Fruit fly (Drosophila melanogaster) whole organism, embryonic: Measurements from ENCODE around the gene CG17359.

ENCODE experiments used
- CG10274 ChIP-seq: fragments of 200-800 bp; sonication (Bioruptor generic); optimal IDR thresholded peaks from 3 replicates; lab custom pipeline; 2017; ENCODE audit warnings: missing biosample characterization, mild to moderate bottlenecking, missing genetic modification characterization
- CG10565 ChIP-seq: fragments of 200-800 bp; sonication (Bioruptor generic); optimal IDR thresholded peaks from 3 replicates; lab custom pipeline; 2016; ENCODE audit warnings: missing biosample characterization, mild to moderate bottlenecking, missing genetic modification characterization
- CG10979 ChIP-seq: fragments of 200-800 bp; sonication (Bioruptor generic); optimal IDR thresholded peaks from 2 replicates; lab custom pipeline; 2018; ENCODE audit warnings: missing biosample characterization, mild to moderate bottlenecking, missing genetic modification characterization, moderate library complexity
- CG12391 ChIP-seq: fragments of 200-800 bp; sonication (Bioruptor generic); optimal IDR thresholded peaks from 3 replicates; lab custom pipeline; 2018; ENCODE audit warnings: missing biosample characterization, mild to moderate bottlenecking, missing genetic modification characterization, moderate library complexity
- CG13123 ChIP-seq: fragments of 200-800 bp; sonication (Bioruptor generic); optimal IDR thresholded peaks from 2 replicates; lab custom pipeline; 2016; ENCODE audit warnings: missing biosample characterization, missing genetic modification characterization
- CG14860 ChIP-seq: fragments of 200-800 bp; sonication (Bioruptor generic); IDR thresholded peaks from 3 replicates; pipeline ENCODE4 v1.3.6; 2022; ENCODE audit warnings: missing biosample characterization, missing genetic modification characterization; ENCODE audit not compliant: partially characterized antibody
- CG17359 ChIP-seq: fragments of 200-800 bp; sonication (Bioruptor generic); optimal IDR thresholded peaks from 3 replicates; lab custom pipeline; 2018; ENCODE audit warnings: missing biosample characterization, mild to moderate bottlenecking, missing genetic modification characterization, moderate library complexity
- CG1792 ChIP-seq: fragments of 200-800 bp; sonication (Bioruptor generic); optimal IDR thresholded peaks from 2 replicates; lab custom pipeline; 2016; ENCODE audit warnings: missing biosample characterization, missing genetic modification characterization
- CG1832 ChIP-seq: fragments of 200-800 bp; sonication (Bioruptor generic); optimal IDR thresholded peaks from 2 replicates; lab custom pipeline; 2017; ENCODE audit warnings: missing biosample characterization, mild to moderate bottlenecking, missing genetic modification characterization, inconsistent platforms
- CG18599 ChIP-seq: fragments of 200-800 bp; sonication (Bioruptor generic); optimal IDR thresholded peaks from 3 replicates; lab custom pipeline; 2017; ENCODE audit warnings: missing biosample characterization, missing genetic modification characterization, mild to moderate bottlenecking, moderate library complexity, missing genetic modification reagents
- CG2199 ChIP-seq: fragments of 200-800 bp; sonication (Bioruptor generic); IDR thresholded peaks from 3 replicates; pipeline ENCODE4 v1.3.6; 2022; ENCODE audit warnings: missing biosample characterization, missing genetic modification characterization
- CG3838 ChIP-seq: fragments of 200-800 bp; sonication (Bioruptor generic); optimal IDR thresholded peaks from 3 replicates; lab custom pipeline; 2016; ENCODE audit warnings: missing biosample characterization, missing genetic modification characterization
- CG4282 ChIP-seq: fragments of 200-800 bp; sonication (Bioruptor generic); optimal IDR thresholded peaks from 2 replicates; lab custom pipeline; 2016; ENCODE audit warnings: missing biosample characterization, missing genetic modification characterization
- CG43689 ChIP-seq: fragments of 200-800 bp; sonication (Bioruptor generic); IDR thresholded peaks from 2 replicates; pipeline ENCODE4 v1.3.6; 2022; ENCODE audit warnings: missing biosample characterization, missing genetic modification characterization
- CG4424 ChIP-seq: fragments of 200-800 bp; sonication (Bioruptor generic); optimal IDR thresholded peaks from 3 replicates; lab custom pipeline; 2016; ENCODE audit warnings: missing biosample characterization, missing genetic modification characterization
- CG5180 ChIP-seq: fragments of 200-800 bp; sonication (Bioruptor generic); optimal IDR thresholded peaks from 3 replicates; lab custom pipeline; 2017; ENCODE audit warnings: missing biosample characterization, missing genetic modification characterization, mild to moderate bottlenecking, moderate library complexity, missing genetic modification reagents
- CG6654 ChIP-seq: fragments of 200-800 bp; sonication (Bioruptor generic); optimal IDR thresholded peaks from 2 replicates; lab custom pipeline; 2017; ENCODE audit warnings: missing biosample characterization, mild to moderate bottlenecking, missing genetic modification characterization
- Dad ChIP-seq: fragments of 200-800 bp; sonication (Bioruptor generic); optimal IDR thresholded peaks from 3 replicates; lab custom pipeline; 2016; ENCODE audit warnings: missing biosample characterization, missing genetic modification characterization
- Dip3 ChIP-seq: fragments of 200-800 bp; sonication (Bioruptor generic); optimal IDR thresholded peaks from 3 replicates; lab custom pipeline; 2016; ENCODE audit warnings: missing biosample characterization, missing genetic modification characterization
- Dll ChIP-seq: fragments of 200-800 bp; sonication (Bioruptor generic); IDR thresholded peaks from 4 replicates; pipeline ENCODE4 v1.3.6; 2022; ENCODE audit warnings: missing biosample characterization, missing genetic modification characterization; ENCODE audit not compliant: partially characterized antibody
- Doc3 ChIP-seq: fragments of 200-800 bp; sonication (Bioruptor generic); IDR thresholded peaks from 3 replicates; pipeline ENCODE4 v1.3.6; 2022; ENCODE audit warnings: missing biosample characterization, missing genetic modification characterization; ENCODE audit not compliant: partially characterized antibody
- Dref ChIP-seq: fragments of 200-800 bp; sonication (Bioruptor generic); IDR thresholded peaks from 2 replicates; pipeline ENCODE4 v1.3.6; 2022; ENCODE audit warnings: missing biosample characterization, missing genetic modification characterization
- Fer1 ChIP-seq: fragments of 200-800 bp; sonication (Bioruptor generic); optimal IDR thresholded peaks from 2 replicates; lab custom pipeline; 2017; ENCODE audit warnings: missing biosample characterization, mild to moderate bottlenecking, missing genetic modification characterization
- GATAe ChIP-seq: fragments of 200-800 bp; sonication (Bioruptor generic); conservative IDR thresholded peaks from 2 replicates; pipeline ENCODE4 v1.3.6; 2022; ENCODE audit warnings: missing biosample characterization, missing genetic modification characterization
- HmgZ ChIP-seq: fragments of 200-800 bp; sonication (Bioruptor generic); optimal IDR thresholded peaks from 2 replicates; lab custom pipeline; 2018; ENCODE audit warnings: missing biosample characterization, mild to moderate bottlenecking, missing genetic modification characterization
- Med ChIP-seq: fragments of 200-800 bp; sonication (Bioruptor generic); peaks from one replicate; lab custom pipeline; 2016; ENCODE audit warnings: missing biosample characterization, missing genetic modification characterization, mild to moderate bottlenecking, inconsistent platforms, moderate library complexity
- Sin3A ChIP-seq: fragments of >200 bp; optimal IDR thresholded peaks from 2 replicates; lab custom pipeline; 2018
- Sry-β ChIP-seq: fragments of 200-800 bp; sonication (Bioruptor generic); optimal IDR thresholded peaks from 2 replicates; lab custom pipeline; 2018; ENCODE audit warnings: missing biosample characterization, mild to moderate bottlenecking, missing genetic modification characterization, moderate library complexity
- Trl ChIP-seq, 3 experiments: fragments of >200 bp in 2 of 3; fragments of 200-800 bp in 1 of 3; sonication (Bioruptor generic) in 1 of 3; optimal IDR thresholded peaks; 2 replicates in 1 of 3; 3 replicates in 2 of 3; lab custom pipeline; 2016 to 2017; ENCODE audit warnings: missing biosample characterization in 1 of 3, missing genetic modification characterization in 1 of 3
- Xbp1 ChIP-seq: fragments of 200-800 bp; sonication (Bioruptor generic); optimal IDR thresholded peaks from 3 replicates; lab custom pipeline; 2016; ENCODE audit warnings: missing biosample characterization, mild to moderate bottlenecking, missing genetic modification characterization
- Xrp1 ChIP-seq: fragments of 200-800 bp; sonication (Bioruptor generic); IDR thresholded peaks from 2 replicates; pipeline ENCODE4 v1.3.6; 2022; ENCODE audit warnings: missing biosample characterization, missing genetic modification characterization
- amos ChIP-seq: fragments of 200-800 bp; sonication (Bioruptor generic); IDR thresholded peaks from 2 replicates; pipeline ENCODE4 v1.3.6; 2022; ENCODE audit warnings: missing biosample characterization, missing genetic modification characterization; ENCODE audit not compliant: partially characterized antibody
- chif ChIP-seq, 2 experiments: fragments of 200-800 bp; sonication (Bioruptor generic); optimal IDR thresholded peaks; 3 replicates each; lab custom pipeline; 2016; ENCODE audit warnings: missing biosample characterization in 2 of 2, missing genetic modification characterization in 2 of 2
- disco-r ChIP-seq: fragments of 200-800 bp; sonication (Bioruptor generic); optimal IDR thresholded peaks from 2 replicates; lab custom pipeline; 2016; ENCODE audit warnings: missing biosample characterization, missing genetic modification characterization
- dysf ChIP-seq: fragments of 200-800 bp; sonication (Bioruptor generic); IDR thresholded peaks from 3 replicates; pipeline ENCODE4 v1.3.6; 2022; ENCODE audit warnings: missing biosample characterization, missing genetic modification characterization
- ftz-f1 ChIP-seq: fragments of 200-800 bp; sonication (Bioruptor generic); optimal IDR thresholded peaks from 2 replicates; lab custom pipeline; 2016; ENCODE audit warnings: missing biosample characterization, missing genetic modification characterization
- hb ChIP-seq: fragments of 200-800 bp; sonication (Bioruptor generic); IDR thresholded peaks from 3 replicates; pipeline ENCODE4 v1.3.6; 2022; ENCODE audit warnings: missing biosample characterization, missing genetic modification characterization; ENCODE audit not compliant: partially characterized antibody
- insv ChIP-seq, 2 experiments: fragments of 200-800 bp; sonication (Bioruptor generic); optimal IDR thresholded peaks; 3 replicates each; lab custom pipeline; 2016 to 2018; ENCODE audit warnings: missing biosample characterization in 2 of 2, missing genetic modification characterization in 2 of 2
- jumu ChIP-seq: fragments of 200-800 bp; sonication (Bioruptor generic); optimal IDR thresholded peaks from 3 replicates; lab custom pipeline; 2016; ENCODE audit warnings: missing biosample characterization, missing genetic modification characterization
- nau ChIP-seq: fragments of 200-800 bp; sonication (Bioruptor generic); optimal IDR thresholded peaks from 3 replicates; lab custom pipeline; 2017; ENCODE audit warnings: missing biosample characterization, mild to moderate bottlenecking, missing genetic modification characterization, missing genetic modification reagents
- pfk ChIP-seq: fragments of 200-800 bp; sonication (Bioruptor generic); optimal IDR thresholded peaks from 2 replicates; lab custom pipeline; 2018; ENCODE audit warnings: missing biosample characterization, mild to moderate bottlenecking, missing genetic modification characterization, moderate library complexity
- sug ChIP-seq: fragments of 200-800 bp; optimal IDR thresholded peaks from 2 replicates; lab custom pipeline; 2019; ENCODE audit warnings: missing biosample characterization, mild to moderate bottlenecking, missing genetic modification characterization, moderate library complexity
- tna ChIP-seq: fragments of 200-800 bp; sonication (Bioruptor generic); IDR thresholded peaks from 2 replicates; pipeline ENCODE4 v1.3.6; 2022; ENCODE audit warnings: missing biosample characterization, missing genetic modification characterization; ENCODE audit not compliant: partially characterized antibody
- trem ChIP-seq: fragments of 200-800 bp; optimal IDR thresholded peaks from 3 replicates; lab custom pipeline; 2019; ENCODE audit warnings: missing biosample characterization, mild to moderate bottlenecking, missing genetic modification characterization, moderate library complexity
- tx ChIP-seq: fragments of 200-800 bp; sonication (Bioruptor generic); optimal IDR thresholded peaks from 2 replicates; lab custom pipeline; 2016; ENCODE audit warnings: missing biosample characterization, missing genetic modification characterization
- vfl ChIP-seq: fragments of 200-800 bp; sonication (Bioruptor generic); optimal IDR thresholded peaks from 2 replicates; lab custom pipeline; 2016; ENCODE audit warnings: missing biosample characterization, missing genetic modification characterization
- zen ChIP-seq: fragments of 200-800 bp; sonication (Bioruptor generic); optimal IDR thresholded peaks from 3 replicates; lab custom pipeline; 2018; ENCODE audit warnings: missing biosample characterization, mild to moderate bottlenecking, missing genetic modification characterization, moderate library complexity
- zen2 ChIP-seq: fragments of 200-800 bp; sonication (Bioruptor generic); IDR thresholded peaks from 3 replicates; pipeline ENCODE4 v1.3.6; 2022; ENCODE audit warnings: missing biosample characterization, missing genetic modification characterization; ENCODE audit not compliant: partially characterized antibody
- zfh2 ChIP-seq: fragments of 200-800 bp; sonication (Bioruptor generic); optimal IDR thresholded peaks from 2 replicates; lab custom pipeline; 2016; ENCODE audit warnings: missing biosample characterization, missing genetic modification characterization

Gene CG17359

DNA sequence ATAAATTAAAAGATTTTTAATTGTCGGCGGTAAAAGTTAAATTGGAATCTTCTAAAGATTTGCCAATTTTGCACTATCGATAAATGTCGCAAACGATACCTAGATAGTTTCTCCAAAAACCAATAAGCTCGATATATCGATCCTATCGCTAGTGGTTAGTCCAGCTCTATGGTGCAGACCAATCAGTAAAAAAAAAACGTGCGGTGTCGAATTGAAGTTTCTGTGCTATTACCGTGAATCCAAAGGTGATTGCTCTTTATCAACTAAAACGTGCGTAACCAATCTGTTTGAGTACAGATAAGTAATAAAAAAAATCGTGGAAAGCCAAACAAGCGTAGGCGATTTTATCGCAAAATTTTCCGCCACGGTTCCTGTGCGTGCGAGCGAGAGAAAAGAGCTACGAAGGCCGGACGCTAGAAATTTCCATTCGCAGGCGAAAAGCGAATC, 37.8 kb upstream of the CG17359 start, which contains the start of gene Hsp110 (continued):
- TF ChIP-seq jumu (GFP tag; lab: Kevin White, UChicago) (peak; percentile 7), ftz-f1 (GFP tag; lab: Kevin White, UChicago) (peak; percentile 46), CG18599 (GFP tag; lab: Kevin White, UChicago) (peak; percentile 38), Dref (GFP tag; lab: Robert Waterston, UW) (peak; percentile 98), CG43689 (GFP tag; lab: Robert Waterston, UW) (no peak), CG10274 (GFP tag; lab: Kevin White, UChicago) (no peak), nau (no peak), Dad (GFP tag; lab: Kevin White, UChicago) (peak; percentile 8), vfl (GFP tag; lab: Kevin White, UChicago) (no peak), CG10565 (GFP tag; lab: Kevin White, UChicago) (no peak), Med (peak; percentile 89), pfk (GFP tag; lab: Kevin White, UChicago) (no peak), disco-r (GFP tag; lab: Kevin White, UChicago) (no peak), GATAe (peak; percentile 52; the same call in 1 of the 2 replicates), CG6654 (GFP tag; lab: Kevin White, UChicago) (no peak), tx (GFP tag; lab: Kevin White, UChicago) (no peak), Sry-β (GFP tag; lab: Kevin White, UChicago) (no peak), CG2199 (GFP tag; lab: Robert Waterston, UW) (0 out of 3 replicates have a peak, but pooled peaks have one; percentile 51), zen (peak; percentile 29), hb (peak; percentile 99), Fer1 (GFP tag; lab: Kevin White, UChicago) (peak; percentile 55), Xbp1 (peak; percentile 5), CG12391 (peak; percentile 31), HmgZ (tag; lab: Kevin White, UChicago) (peak; percentile 67), dysf (GFP tag; lab: Robert Waterston, UW) (no peak; the same call in 2 of the 3 replicates), Dll (GFP tag; lab: Robert Waterston, UW) (peak; percentile 97), Trl (optimal IDR thresholded peaks at IDR 0.05; lab: Kevin White, UChicago) (no peak), Trl (GFP tag; optimal IDR thresholded peaks at IDR 0.05; lab: Kevin White, UChicago) (peak; percentile 17), CG1792 (GFP tag; lab: Kevin White, UChicago) (peak; percentile 25), amos (GFP tag; lab: Robert Waterston, UW) (peak; percentile 100), zen2 (GFP tag; lab: Robert Waterston, UW) (peak; percentile 99), CG14860 (GFP tag; lab: Robert Waterston, UW) (peak; percentile 98), CG4282 (no peak), Xrp1 (GFP tag; lab: Robert Waterston, UW) (peak; percentile 24; the same call in 1 of the 2 replicates), CG3838 (no peak), CG5180 (GFP tag; lab: Kevin White, UChicago) (no peak), insv (GFP tag; optimal IDR thresholded peaks at IDR 0.05; lab: Kevin White, UChicago) (peak in 1 of 2 experiments; percentile 84), CG1832 (GFP tag; lab: Kevin White, UChicago) (peak; percentile 60), sug (tag; lab: Kevin White, UChicago) (peak; percentile 49), CG17359 (tag; lab: Kevin White, UChicago) (peak; percentile 37), tna (peak; percentile 99), chif (GFP tag; optimal IDR thresholded peaks at IDR 0.05; lab: Kevin White, UChicago) (no peak), Doc3 (GFP tag; lab: Robert Waterston, UW) (peak; percentile 95), zfh2 (GFP tag; lab: Kevin White, UChicago) (peak; percentile 33), CG13123 (GFP tag; lab: Kevin White, UChicago) (no peak), CG10979 (tag; lab: Kevin White, UChicago) (peak; percentile 25), Sin3A (peak; percentile 43), trem (tag; lab: Kevin White, UChicago) (peak; percentile 65), Dip3 (GFP tag; lab: Kevin White, UChicago) (peak; percentile 99), CG4424 (no peak)
